Fruit fly (Drosophila melanogaster) whole organism, embryonic: Measurements from ENCODE around the gene Ir94a.

Source experiments
- Ada2b ChIP-seq: fragments of 200-800 bp; sonication (Bioruptor generic); IDR thresholded peaks from 2 replicates; pipeline ENCODE4 v1.3.6; 2022; ENCODE audit warnings: missing biosample characterization, missing genetic modification characterization
- Atf6 ChIP-seq: fragments of 200-800 bp; sonication (Bioruptor generic); IDR thresholded peaks from 2 replicates; pipeline ENCODE4 v1.3.6; 2022; ENCODE audit warnings: missing biosample characterization, missing genetic modification characterization
- CG11085 ChIP-seq: fragments of 200-800 bp; sonication (Bioruptor generic); IDR thresholded peaks from 2 replicates; pipeline ENCODE4 v1.3.6; 2022; ENCODE audit warnings: missing biosample characterization, missing genetic modification characterization
- CG11504 ChIP-seq: fragments of 200-800 bp; sonication (Bioruptor generic); optimal IDR thresholded peaks from 3 replicates; lab custom pipeline; 2019; ENCODE audit warnings: missing biosample characterization, mild to moderate bottlenecking, missing genetic modification characterization, moderate library complexity
- CG12942 ChIP-seq: fragments of 200-800 bp; sonication (Bioruptor generic); optimal IDR thresholded peaks from 3 replicates; lab custom pipeline; 2016; ENCODE audit warnings: missing biosample characterization, missing genetic modification characterization
- CG13624 ChIP-seq: fragments of 200-800 bp; sonication (Bioruptor generic); optimal IDR thresholded peaks from 2 replicates; lab custom pipeline; 2016; ENCODE audit warnings: missing biosample characterization, missing genetic modification characterization
- CG15011 ChIP-seq: fragments of 200-800 bp; sonication (Bioruptor generic); optimal IDR thresholded peaks from 3 replicates; lab custom pipeline; 2018; ENCODE audit warnings: missing biosample characterization, mild to moderate bottlenecking, missing genetic modification characterization
- CG15601 ChIP-seq: fragments of 200-800 bp; sonication (Bioruptor generic); optimal IDR thresholded peaks from 3 replicates; lab custom pipeline; 2019; ENCODE audit warnings: missing biosample characterization, mild to moderate bottlenecking, missing genetic modification characterization, moderate library complexity
- CG15696 ChIP-seq: fragments of 200-800 bp; sonication (Bioruptor generic); optimal IDR thresholded peaks from 2 replicates; lab custom pipeline; 2019; ENCODE audit warnings: missing biosample characterization, mild to moderate bottlenecking, missing genetic modification characterization, moderate library complexity
- CG16779 ChIP-seq: fragments of 200-800 bp; sonication (Bioruptor generic); IDR thresholded peaks from 2 replicates; pipeline ENCODE4 v1.3.6; 2022; ENCODE audit warnings: missing biosample characterization, missing genetic modification characterization
- CG2129 ChIP-seq: fragments of 200-800 bp; sonication (Bioruptor generic); IDR thresholded peaks from 2 replicates; pipeline ENCODE4 v1.3.6; 2022; ENCODE audit warnings: missing biosample characterization, missing genetic modification characterization; ENCODE audit not compliant: partially characterized antibody
- CG2199 ChIP-seq: fragments of 200-800 bp; sonication (Bioruptor generic); IDR thresholded peaks from 3 replicates; pipeline ENCODE4 v1.3.6; 2022; ENCODE audit warnings: missing biosample characterization, missing genetic modification characterization
- CG30431 ChIP-seq: fragments of 200-800 bp; sonication (Bioruptor generic); optimal IDR thresholded peaks from 2 replicates; lab custom pipeline; 2017; ENCODE audit warnings: missing biosample characterization, missing genetic modification characterization
- CG3163 ChIP-seq: fragments of 200-800 bp; sonication (Bioruptor generic); optimal IDR thresholded peaks from 3 replicates; lab custom pipeline; 2016; ENCODE audit warnings: missing biosample characterization, missing genetic modification characterization
- CG33557 ChIP-seq: fragments of 200-800 bp; sonication (Bioruptor generic); optimal IDR thresholded peaks from 2 replicates; lab custom pipeline; 2019; ENCODE audit warnings: missing biosample characterization, mild to moderate bottlenecking, missing genetic modification characterization, moderate library complexity
- CG42726 ChIP-seq: fragments of 200-800 bp; sonication (Bioruptor generic); IDR thresholded peaks from 2 replicates; pipeline ENCODE4 v1.3.6; 2022; ENCODE audit warnings: missing biosample characterization, missing genetic modification characterization; ENCODE audit not compliant: partially characterized antibody
- CG4707 ChIP-seq: fragments of 200-800 bp; sonication (Bioruptor generic); optimal IDR thresholded peaks from 2 replicates; lab custom pipeline; 2018; ENCODE audit warnings: missing biosample characterization, mild to moderate bottlenecking, missing genetic modification characterization, moderate library complexity
- CG8281 ChIP-seq: fragments of 200-800 bp; sonication (Bioruptor generic); optimal IDR thresholded peaks from 2 replicates; lab custom pipeline; 2018; ENCODE audit warnings: missing biosample characterization, mild to moderate bottlenecking, missing genetic modification characterization, moderate library complexity
- CG9609 ChIP-seq: fragments of 200-800 bp; sonication (Bioruptor generic); optimal IDR thresholded peaks from 3 replicates; lab custom pipeline; 2016; ENCODE audit warnings: missing biosample characterization, missing genetic modification characterization
- CHES-1-like ChIP-seq: fragments of 200-800 bp; sonication (Bioruptor generic); optimal IDR thresholded peaks from 2 replicates; lab custom pipeline; 2016; ENCODE audit warnings: missing biosample characterization, missing genetic modification characterization
- Deaf1 ChIP-seq: fragments of 200-800 bp; optimal IDR thresholded peaks from 3 replicates; lab custom pipeline; 2019; ENCODE audit warnings: missing biosample characterization, mild to moderate bottlenecking, missing genetic modification characterization, moderate library complexity
- Drgx ChIP-seq: fragments of 200-800 bp; sonication (Bioruptor generic); IDR thresholded peaks from 2 replicates; pipeline ENCODE4 v1.3.6; 2022; ENCODE audit warnings: missing biosample characterization, missing genetic modification characterization
- ERR ChIP-seq: fragments of 200-800 bp; sonication (Bioruptor generic); optimal IDR thresholded peaks from 2 replicates; lab custom pipeline; 2016; ENCODE audit warnings: missing biosample characterization, missing genetic modification characterization
- Hey ChIP-seq: fragments of 200-800 bp; sonication (Bioruptor generic); optimal IDR thresholded peaks from 3 replicates; lab custom pipeline; 2018; ENCODE audit warnings: missing biosample characterization, mild to moderate bottlenecking, missing genetic modification characterization
- Hr39 ChIP-seq: fragments of >200 bp; optimal IDR thresholded peaks from 2 replicates; lab custom pipeline; 2017
- MBD-R2 ChIP-seq: fragments of 200-800 bp; sonication (Bioruptor generic); IDR thresholded peaks from 2 replicates; pipeline ENCODE4 v1.3.6; 2022; ENCODE audit warnings: missing biosample characterization, missing genetic modification characterization
- Meics ChIP-seq: fragments of 200-800 bp; sonication (Bioruptor generic); optimal IDR thresholded peaks from 2 replicates; lab custom pipeline; 2017; ENCODE audit warnings: missing biosample characterization, mild to moderate bottlenecking, missing genetic modification characterization
- NC2β ChIP-seq: fragments of 200-800 bp; sonication (Bioruptor generic); optimal IDR thresholded peaks from 2 replicates; lab custom pipeline; 2016; ENCODE audit warnings: missing biosample characterization, missing genetic modification characterization
- Nf-YA ChIP-seq: fragments of 200-800 bp; sonication (Bioruptor generic); IDR thresholded peaks from 2 replicates; pipeline ENCODE4 v1.3.6; 2022; ENCODE audit warnings: missing biosample characterization, missing genetic modification characterization
- Sox100B ChIP-seq: fragments of 200-800 bp; sonication (Bioruptor generic); optimal IDR thresholded peaks from 3 replicates; lab custom pipeline; 2018; ENCODE audit warnings: missing biosample characterization, mild to moderate bottlenecking, missing genetic modification characterization
- Taf1 ChIP-seq: fragments of 200-800 bp; sonication (Bioruptor generic); IDR thresholded peaks from 2 replicates; pipeline ENCODE4 v1.3.6; 2022; ENCODE audit warnings: missing biosample characterization, missing genetic modification characterization
- Vsx1 ChIP-seq: fragments of 200-800 bp; sonication (Bioruptor generic); optimal IDR thresholded peaks from 2 replicates; lab custom pipeline; 2017; ENCODE audit warnings: missing biosample characterization, mild to moderate bottlenecking, missing genetic modification characterization, missing genetic modification reagents
- Xrp1 ChIP-seq: fragments of 200-800 bp; sonication (Bioruptor generic); IDR thresholded peaks from 2 replicates; pipeline ENCODE4 v1.3.6; 2022; ENCODE audit warnings: missing biosample characterization, missing genetic modification characterization
- bowl ChIP-seq: fragments of 200-800 bp; sonication (Bioruptor generic); IDR thresholded peaks from 2 replicates; pipeline ENCODE4 v1.3.6; 2022; ENCODE audit warnings: missing biosample characterization, missing genetic modification characterization
- chinmo ChIP-seq: fragments of 200-800 bp; sonication (Bioruptor generic); IDR thresholded peaks from 4 replicates; pipeline ENCODE4 v1.3.6; 2022; ENCODE audit warnings: missing biosample characterization, missing genetic modification characterization; ENCODE audit not compliant: partially characterized antibody
- crol ChIP-seq: fragments of 200-800 bp; sonication (Bioruptor generic); IDR thresholded peaks from 2 replicates; pipeline ENCODE4 v1.3.6; 2022; ENCODE audit warnings: missing biosample characterization, missing genetic modification characterization
- crp ChIP-seq, 2 experiments: fragments of 200-800 bp; sonication (Bioruptor generic); optimal IDR thresholded peaks; 2 replicates in 1 of 2; 3 replicates in 1 of 2; lab custom pipeline; 2017; ENCODE audit warnings: missing biosample characterization in 2 of 2, missing genetic modification characterization in 2 of 2, mild to moderate bottlenecking in 1 of 2, moderate library complexity in 1 of 2
- danr ChIP-seq: fragments of 200-800 bp; sonication (Bioruptor generic); IDR thresholded peaks from 2 replicates; pipeline ENCODE4 v1.3.6; 2022; ENCODE audit warnings: missing biosample characterization, missing genetic modification characterization
- disco-r ChIP-seq: fragments of 200-800 bp; sonication (Bioruptor generic); optimal IDR thresholded peaks from 2 replicates; lab custom pipeline; 2016; ENCODE audit warnings: missing biosample characterization, missing genetic modification characterization
- ewg ChIP-seq: fragments of 200-800 bp; sonication (Bioruptor generic); optimal IDR thresholded peaks from 3 replicates; lab custom pipeline; 2017; ENCODE audit warnings: mild to moderate bottlenecking, missing biosample characterization, missing genetic modification reagents, missing genetic modification characterization
- exex ChIP-seq: fragments of 200-800 bp; sonication (Bioruptor generic); optimal IDR thresholded peaks from 4 replicates; lab custom pipeline; 2018; ENCODE audit warnings: missing biosample characterization, mild to moderate bottlenecking, missing genetic modification characterization, moderate library complexity
- gsb ChIP-seq: fragments of 200-800 bp; sonication (Bioruptor generic); IDR thresholded peaks from 2 replicates; pipeline ENCODE4 v1.3.6; 2022; ENCODE audit warnings: missing biosample characterization, missing genetic modification characterization
- lilli ChIP-seq: fragments of 200-800 bp; sonication (Bioruptor generic); optimal IDR thresholded peaks from 3 replicates; lab custom pipeline; 2016; ENCODE audit warnings: missing biosample characterization, missing genetic modification characterization
- lola ChIP-seq, 3 experiments: fragments of >200 bp in 2 of 3; fragments of 200-800 bp in 1 of 3; sonication (Bioruptor generic) in 1 of 3; optimal IDR thresholded peaks; 2 replicates each; lab custom pipeline; 2017 to 2019; ENCODE audit warnings: missing biosample characterization in 3 of 3, missing genetic modification characterization in 3 of 3, mild to moderate bottlenecking in 1 of 3, moderate library complexity in 1 of 3
- p53 ChIP-seq: fragments of 200-800 bp; sonication (Bioruptor generic); optimal IDR thresholded peaks from 2 replicates; lab custom pipeline; 2016; ENCODE audit warnings: missing biosample characterization, missing genetic modification characterization
- pum ChIP-seq: fragments of 200-800 bp; sonication (Bioruptor generic); optimal IDR thresholded peaks from 2 replicates; lab custom pipeline; 2016; ENCODE audit warnings: missing biosample characterization, missing genetic modification characterization
- pzg ChIP-seq: fragments of 200-800 bp; sonication (Bioruptor generic); optimal IDR thresholded peaks from 3 replicates; lab custom pipeline; 2018; ENCODE audit warnings: missing biosample characterization, mild to moderate bottlenecking, missing genetic modification characterization, moderate library complexity
- sd ChIP-seq: fragments of 200-800 bp; sonication (Bioruptor generic); optimal IDR thresholded peaks from 3 replicates; lab custom pipeline; 2018; ENCODE audit warnings: missing biosample characterization, mild to moderate bottlenecking, missing genetic modification characterization, moderate library complexity
- seq ChIP-seq: fragments of 200-800 bp; sonication (Bioruptor generic); IDR thresholded peaks from 2 replicates; pipeline ENCODE4 v1.3.6; 2022; ENCODE audit warnings: missing biosample characterization, missing genetic modification characterization
- sim ChIP-seq: fragments of 200-800 bp; sonication (Bioruptor generic); IDR thresholded peaks from 2 replicates; pipeline ENCODE4 v1.3.6; 2022; ENCODE audit warnings: missing biosample characterization, missing genetic modification characterization
- vvl ChIP-seq: fragments of 200-800 bp; sonication (Bioruptor generic); IDR thresholded peaks from 2 replicates; pipeline ENCODE4 v1.3.6; 2022; ENCODE audit warnings: missing biosample characterization, missing genetic modification characterization

Gene Ir94a

dm6 chr3R:22139113-22139512 lies 25.9 kb downstream of the Ir94a start (continued):
- TF ChIP-seq CHES-1-like (GFP tag; lab: Kevin White, UChicago) (no peak), Nf-YA (peak; percentile 51; the same call in 1 of the 2 replicates), chinmo (GFP tag; lab: Robert Waterston, UW) (no peak), pum (GFP tag; lab: Kevin White, UChicago) (peak; percentile 65), crol (peak; percentile 77), CG33557 (GFP tag; lab: Kevin White, UChicago) (no peak), Meics (peak; percentile 48), disco-r (GFP tag; lab: Kevin White, UChicago) (peak; percentile 16), CG12942 (peak; percentile 33), exex (tag; lab: Kevin White, UChicago) (no peak), ERR (GFP tag; lab: Kevin White, UChicago) (no peak), danr (GFP tag; lab: Robert Waterston, UW) (no peak), CG42726 (GFP tag; lab: Robert Waterston, UW) (no peak), Vsx1 (GFP tag; lab: Kevin White, UChicago) (no peak), CG15011 (GFP tag; lab: Kevin White, UChicago) (peak; percentile 17), p53 (GFP tag; lab: Kevin White, UChicago) (no peak), Hey (tag; lab: Kevin White, UChicago) (no peak), CG11085 (GFP tag; lab: Robert Waterston, UW) (0 out of 2 replicates have a peak, but pooled peaks have one; percentile 23), CG15601 (tag; lab: Kevin White, UChicago) (peak; percentile 34), seq (GFP tag; lab: Robert Waterston, UW) (peak; percentile 74), Atf6 (no peak; the same call in 1 of the 2 replicates), NC2β (peak; percentile 39), CG2129 (no peak), Hr39 (lab: Kevin White, UChicago) (no peak), bowl (GFP tag; lab: Robert Waterston, UW) (no peak), lola (GFP tag; optimal IDR thresholded peaks at IDR 0.05; lab: Kevin White, UChicago) (peak in 1 of 3 experiments; percentile 69), CG11504 (tag; lab: Kevin White, UChicago) (peak; percentile 67), CG4707 (GFP tag; lab: Kevin White, UChicago) (peak; percentile 37), Taf1 (GFP tag; lab: Robert Waterston, UW) (no peak), ewg (GFP tag; lab: Kevin White, UChicago) (peak; percentile 51), Deaf1 (tag; lab: Kevin White, UChicago) (no peak), CG30431 (GFP tag; lab: Kevin White, UChicago) (peak; percentile 71), lilli (peak; percentile 48), pzg (no peak), CG15696 (tag; lab: Kevin White, UChicago) (peak; percentile 38), CG9609 (GFP tag; lab: Kevin White, UChicago) (peak; percentile 63), Sox100B (GFP tag; lab: Kevin White, UChicago) (no peak), vvl (GFP tag; lab: Robert Waterston, UW) (peak; percentile 80), sim (peak; percentile 56; the same call in 1 of the 2 replicates), Xrp1 (GFP tag; lab: Robert Waterston, UW) (peak; percentile 92), crp (GFP tag; optimal IDR thresholded peaks at IDR 0.05; lab: Kevin White, UChicago) (no peak), Drgx (GFP tag; lab: Robert Waterston, UW) (peak; percentile 85), MBD-R2 (GFP tag; lab: Robert Waterston, UW) (no peak), CG2199 (GFP tag; lab: Robert Waterston, UW) (peak; percentile 66; the same call in 1 of the 3 replicates), CG13624 (GFP tag; lab: Kevin White, UChicago) (peak; percentile 17), gsb (GFP tag; lab: Robert Waterston, UW) (no peak), Ada2b (GFP tag; lab: Robert Waterston, UW) (peak; percentile 66), CG3163 (peak; percentile 16), CG8281 (no peak), sd (tag; lab: Kevin White, UChicago) (no peak), CG16779 (no peak)
